Worm (Caenorhabditis elegans): Measurements from ENCODE around the gene dpy-20.

The dpy-20 gene

ce11 chrIV:11692071-11692673 lies 8.5 kb downstream of the dpy-20 start (continued):
- TF ChIP-seq jun-1 (tag; optimal IDR thresholded peaks at IDR 0.05) (peak; percentile 42), nhr-237 (tag; optimal IDR thresholded peaks at IDR 0.05) (peak; percentile 67), nhr-77 (tag; optimal IDR thresholded peaks at IDR 0.05) (peak; percentile 87), irx-1 (tag; optimal IDR thresholded peaks at IDR 0.05) (peak; percentile 25), hlh-4 (tag; optimal IDR thresholded peaks at IDR 0.05) (no peak), nhr-12 (tag; optimal IDR thresholded peaks at IDR 0.05) (no peak), unc-98 (GFP tag; IDR thresholded peaks at IDR 0.05) (no peak), nhr-11 (tag; optimal IDR thresholded peaks at IDR 0.05) (no peak), lir-3 (tag; optimal IDR thresholded peaks at IDR 0.05; ENCODE audit: poor library complexity) (peak; percentile 20), fkh-4 (tag; optimal IDR thresholded peaks at IDR 0.05; ENCODE audit: borderline replicate concordance) (no peak), tlp-1 (tag; optimal IDR thresholded peaks at IDR 0.05) (no peak), hlh-17 (GFP tag; optimal IDR thresholded peaks at IDR 0.05; ENCODE audit: borderline replicate concordance) (no peak), ceh-82 (tag; optimal IDR thresholded peaks at IDR 0.05) (peak; percentile 35 to 86 (median 66)), aha-1 (tag; optimal IDR thresholded peaks at IDR 0.05) (no peak), efl-1 (optimal IDR thresholded peaks at IDR 0.05) (peak; percentile 63 to 70), efl-1 (GFP tag; optimal IDR thresholded peaks at IDR 0.05 in 1 of 2) (peak; percentile 26 to 70), elt-3 (tag; optimal IDR thresholded peaks at IDR 0.05) (peak in 5 of 6 experiments; percentile 2 to 84 (median 31)), nhr-71 (tag; optimal IDR thresholded peaks at IDR 0.05) (peak; percentile 87), ztf-11 (tag; optimal IDR thresholded peaks at IDR 0.05) (no peak), nhr-84 (tag; optimal IDR thresholded peaks at IDR 0.05) (no peak), pqm-1 (tag; optimal IDR thresholded peaks at IDR 0.05) (no peak), ets-5 (GFP tag; IDR thresholded peaks at IDR 0.05) (no peak), tbx-2 (tag; optimal IDR thresholded peaks at IDR 0.05) (peak; percentile 73), snpc-4 (tag; optimal IDR thresholded peaks at IDR 0.05) (peak; percentile 31), sox-4 (tag; optimal IDR thresholded peaks at IDR 0.05) (no peak), isw-1 (GFP tag; IDR thresholded peaks at IDR 0.05) (no peak; the same call in 1 of the 2 replicates), egl-13 (tag; optimal IDR thresholded peaks at IDR 0.05) (peak; percentile 62), pag-3 (tag; optimal IDR thresholded peaks at IDR 0.05; ENCODE audit: borderline replicate concordance, insufficient read depth) (no peak), lin-13 (GFP tag; optimal IDR thresholded peaks at IDR 0.05) (peak; percentile 71), dsc-1 (tag; optimal IDR thresholded peaks at IDR 0.05) (peak; percentile 62), efl-3 (GFP tag; optimal IDR thresholded peaks at IDR 0.05) (no peak), Y116A8C.19 (tag; optimal IDR thresholded peaks at IDR 0.05; ENCODE audit: borderline replicate concordance) (no peak), elt-2 (tag; optimal IDR thresholded peaks at IDR 0.05) (peak; percentile 85), blmp-1 (tag; optimal IDR thresholded peaks at IDR 0.05) (peak; percentile 97), ceh-90 (tag; optimal IDR thresholded peaks at IDR 0.05) (no peak), lsy-2 (tag; optimal IDR thresholded peaks at IDR 0.05) (peak; percentile 60 to 85), unc-86 (tag; optimal IDR thresholded peaks at IDR 0.05) (peak; percentile 58), fkh-10 (GFP tag; optimal IDR thresholded peaks at IDR 0.05) (peak; percentile 61), fkh-8 (tag; optimal IDR thresholded peaks at IDR 0.05) (peak; percentile 29), nhr-47 (tag; optimal IDR thresholded peaks at IDR 0.05) (peak; percentile 65), unc-130 (tag; optimal IDR thresholded peaks at IDR 0.05) (no peak), mab-9 (GFP tag; IDR thresholded peaks at IDR 0.05) (no peak), nhr-28 (tag; optimal IDR thresholded peaks at IDR 0.05) (no peak), ceh-88 (GFP tag; IDR thresholded peaks at IDR 0.05) (no peak), mdl-1 (tag; optimal IDR thresholded peaks at IDR 0.05) (peak in 1 of 2 experiments; percentile 80), unc-30 (tag; optimal IDR thresholded peaks at IDR 0.05) (no peak), lin-15B (tag; optimal IDR thresholded peaks at IDR 0.05) (no peak), ceh-8 (GFP tag; optimal IDR thresholded peaks at IDR 0.05) (no peak), fos-1 (tag; optimal IDR thresholded peaks at IDR 0.05) (no peak), lin-14 (GFP tag; optimal IDR thresholded peaks at IDR 0.05) (peak; percentile 95), zag-1 (tag; optimal IDR thresholded peaks at IDR 0.05) (no peak), lin-39 (tag; optimal IDR thresholded peaks at IDR 0.05) (no peak)
